Worm (Caenorhabditis elegans): ENCODE results near the gene F53E2.2.

The F53E2.2 gene

DNA sequence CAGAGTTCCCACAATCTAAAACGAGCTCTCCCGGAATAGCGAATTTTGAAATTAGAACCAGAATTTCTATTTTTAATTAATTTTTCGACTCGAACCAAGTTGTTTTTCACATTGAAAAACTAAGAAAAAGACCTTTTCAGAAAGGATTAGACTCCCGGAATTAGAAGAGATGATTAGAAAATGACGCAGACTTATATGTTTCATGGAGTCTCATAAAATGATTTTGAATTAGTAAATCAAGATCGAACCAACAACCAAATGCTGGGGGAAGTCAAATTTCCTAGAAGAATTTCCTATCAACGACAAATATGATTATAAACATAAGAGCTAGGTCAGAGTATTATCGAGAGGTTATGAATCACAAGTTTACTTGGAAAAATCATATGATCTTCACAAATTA is 13.8 kb downstream of the F53E2.2 start:
- TF ChIP-seq nhr-11 (tag; optimal IDR thresholded peaks at IDR 0.05) (peak; percentile 16), unc-130 (GFP tag; optimal IDR thresholded peaks at IDR 0.05) (no peak)

DNA sequence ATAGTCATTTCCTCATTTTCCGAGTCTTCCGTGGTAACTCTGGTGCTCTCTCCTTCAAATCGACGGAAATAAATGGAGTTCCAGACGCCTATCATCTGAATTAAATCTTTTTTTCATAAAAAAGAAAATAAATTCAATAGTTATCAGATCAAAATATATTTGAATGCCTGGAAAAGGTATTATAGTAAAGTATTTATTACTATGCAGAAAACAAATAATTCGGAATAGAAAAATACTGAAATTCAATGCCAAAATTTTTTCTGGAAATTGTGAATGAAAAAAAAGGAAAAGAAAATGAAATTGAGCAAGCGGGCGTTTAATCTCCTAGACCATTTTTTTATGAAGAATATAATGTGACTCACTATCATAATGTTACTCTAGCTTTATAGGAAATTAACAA is 16.6 kb downstream of the F53E2.2 start, which contains the start of gene C38C3.6:
Gene C38C3.6, minus strand, starts transcription at position 101 of the 400 bp plus-strand sequence.
- TF ChIP-seq rbr-2 (tag; optimal IDR thresholded peaks at IDR 0.05) (no peak), snpc-4 (tag; optimal IDR thresholded peaks at IDR 0.05) (no peak), F49E8.2 (tag; optimal IDR thresholded peaks at IDR 0.05; ENCODE audit: borderline replicate concordance) (no peak), zip-11 (GFP tag; IDR thresholded peaks at IDR 0.05) (no peak), pqm-1 (tag; optimal IDR thresholded peaks at IDR 0.05) (no peak), nhr-111 (GFP tag; optimal IDR thresholded peaks at IDR 0.05) (no peak), ces-1 (GFP tag; optimal IDR thresholded peaks at IDR 0.05) (no peak), tag-97 (GFP tag; IDR thresholded peaks at IDR 0.05) (no peak), egl-27 (tag; optimal IDR thresholded peaks at IDR 0.05) (no peak), F37D6.2 (tag; optimal IDR thresholded peaks at IDR 0.05) (no peak), F26F4.8 (GFP tag; conservative IDR thresholded peaks at IDR 0.05) (no peak), gei-8 (GFP tag; optimal IDR thresholded peaks at IDR 0.05) (no peak), dpl-1 (GFP tag; optimal IDR thresholded peaks at IDR 0.05) (no peak), sdz-12 (GFP tag; optimal IDR thresholded peaks at IDR 0.05) (no peak), dmd-9 (GFP tag; IDR thresholded peaks at IDR 0.05) (no peak), lin-13 (GFP tag; optimal IDR thresholded peaks at IDR 0.05) (no peak), mxl-3 (GFP tag; optimal IDR thresholded peaks at IDR 0.05) (no peak), daf-12 (tag; optimal IDR thresholded peaks at IDR 0.05) (no peak)

DNA sequence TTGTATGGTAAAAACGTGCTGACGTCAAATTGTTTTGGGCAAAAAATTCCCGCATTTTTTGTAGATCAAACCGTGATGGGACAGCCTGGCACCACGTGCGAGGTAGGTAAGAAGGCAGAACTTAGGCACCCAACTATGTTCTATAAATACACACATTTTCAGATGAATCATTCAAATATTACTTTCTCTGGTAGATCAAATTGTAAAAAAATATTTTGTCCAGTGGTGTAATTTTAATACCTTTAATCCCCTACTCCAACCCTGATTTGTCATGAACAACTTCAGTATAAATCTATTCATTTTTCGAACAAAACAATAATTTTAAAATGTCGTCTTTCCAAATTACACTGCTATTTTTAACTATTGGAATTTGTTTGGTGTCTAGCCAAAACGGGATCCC is 19.6 kb downstream of the F53E2.2 start, which contains the start of gene spig-7:
Gene spig-7, plus strand, starts transcription at position 301 of the 400 bp plus-strand sequence.
- TF ChIP-seq nhr-6 (tag; optimal IDR thresholded peaks at IDR 0.05) (no peak), lin-13 (GFP tag; optimal IDR thresholded peaks at IDR 0.05) (no peak), ceh-20 (GFP tag; IDR thresholded peaks at IDR 0.05) (no peak), tra-1 (GFP tag; IDR thresholded peaks at IDR 0.05) (no peak), fos-1 (tag; optimal IDR thresholded peaks at IDR 0.05) (no peak), D1046.2 (GFP tag; IDR thresholded peaks at IDR 0.05) (no peak), arid-1 (GFP tag; conservative IDR thresholded peaks at IDR 0.05) (no peak), Y105C5A.15 (GFP tag; IDR thresholded peaks at IDR 0.05) (no peak), nhr-77 (tag; optimal IDR thresholded peaks at IDR 0.05) (no peak), nhr-28 (tag; optimal IDR thresholded peaks at IDR 0.05) (no peak), lin-15B (tag; optimal IDR thresholded peaks at IDR 0.05) (no peak), dmd-8 (GFP tag; IDR thresholded peaks at IDR 0.05) (no peak), nhr-76 (tag; optimal IDR thresholded peaks at IDR 0.05) (no peak), nhr-111 (GFP tag; optimal IDR thresholded peaks at IDR 0.05) (no peak), R02D3.7 (tag; optimal IDR thresholded peaks at IDR 0.05) (no peak), snpc-1.2 (GFP tag; IDR thresholded peaks at IDR 0.05) (no peak)

DNA sequence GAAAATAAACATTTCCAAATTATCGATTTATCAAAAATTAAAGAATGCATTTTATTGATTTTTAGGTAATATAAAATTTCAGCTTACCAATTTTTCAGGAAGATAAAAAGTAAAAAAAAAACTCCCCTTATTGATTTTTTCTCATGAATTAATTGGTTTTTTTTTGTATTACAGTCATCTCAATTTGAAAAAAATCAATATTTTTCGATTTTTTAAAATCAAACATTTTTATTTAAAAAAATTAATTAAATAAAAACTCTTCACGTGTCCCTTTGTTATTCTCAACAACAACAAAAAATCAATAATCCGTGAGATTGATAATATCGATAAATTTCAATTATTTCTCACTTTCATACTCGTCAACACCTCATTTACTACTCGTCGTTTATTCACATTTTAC is 20.4 kb downstream of the F53E2.2 start, which contains the start of gene C38C3.3:
Gene C38C3.3, plus strand, starts transcription at position 301 of the 400 bp plus-strand sequence.
- TF ChIP-seq nhr-42 (GFP tag; IDR thresholded peaks at IDR 0.05) (no peak), nhr-237 (tag; optimal IDR thresholded peaks at IDR 0.05) (no peak), lin-1 (GFP tag; IDR thresholded peaks at IDR 0.05) (no peak), snpc-1.2 (GFP tag; IDR thresholded peaks at IDR 0.05) (no peak), T20F7.1 (GFP tag; optimal IDR thresholded peaks at IDR 0.05) (no peak), zip-11 (GFP tag; IDR thresholded peaks at IDR 0.05) (no peak), unc-62 (GFP tag; optimal IDR thresholded peaks at IDR 0.05 in 1 of 2) (no peak), unc-62 (tag; optimal IDR thresholded peaks at IDR 0.05) (no peak), ces-1 (GFP tag; optimal IDR thresholded peaks at IDR 0.05) (no peak), R02D3.7 (tag; optimal IDR thresholded peaks at IDR 0.05) (no peak), cey-2 (tag; optimal IDR thresholded peaks at IDR 0.05; ENCODE audit: borderline replicate concordance, insufficient read depth) (no peak), egl-27 (tag; optimal IDR thresholded peaks at IDR 0.05) (no peak), duxl-1 (tag; optimal IDR thresholded peaks at IDR 0.05; ENCODE audit: poor library complexity) (no peak), ama-1 (optimal IDR thresholded peaks at IDR 0.05) (no peak), vab-7 (GFP tag; IDR thresholded peaks at IDR 0.05) (no peak), unc-130 (GFP tag; optimal IDR thresholded peaks at IDR 0.05) (no peak), dmd-6 (GFP tag; IDR thresholded peaks at IDR 0.05) (no peak), rbr-2 (tag; optimal IDR thresholded peaks at IDR 0.05) (no peak), zfp-3 (GFP tag; conservative IDR thresholded peaks at IDR 0.05) (no peak)

All from whole organism, L4 larva.